Worm (Caenorhabditis elegans) whole organism, mixed stage, embryonic: Measurements from ENCODE around the gene col-150.

Source experiments
- M03D4.4 ChIP-seq: sonication (generic microtip); optimal IDR thresholded peaks from 2 replicates; lab custom pipeline; 2017; ENCODE audit warnings: mild to moderate bottlenecking, missing genetic modification characterization, missing compliant biosample characterization
- bed-3 ChIP-seq: fragments of 200-800 bp; sonication (Bioruptor generic); optimal IDR thresholded peaks from 3 replicates; lab custom pipeline; 2018; ENCODE audit warnings: mild to moderate bottlenecking, missing genetic modification characterization, moderate library complexity, missing compliant biosample characterization
- blmp-1 ChIP-seq: fragments of 150-350 bp; optimal IDR thresholded peaks from 2 replicates; lab custom pipeline; 2014; ENCODE audit warnings: missing biosample characterization, missing genetic modification characterization
- ceh-39 ChIP-seq: fragments of 150-350 bp; optimal IDR thresholded peaks from 2 replicates; lab custom pipeline; 2014; ENCODE audit warnings: missing biosample characterization, missing genetic modification characterization
- ceh-43 ChIP-seq: fragments of 200-800 bp; sonication (Bioruptor generic); optimal IDR thresholded peaks from 2 replicates; lab custom pipeline; 2018; ENCODE audit warnings: mild to moderate bottlenecking, missing genetic modification characterization, moderate library complexity, missing compliant biosample characterization
- ces-1 ChIP-seq: fragments of 150-350 bp; optimal IDR thresholded peaks from 2 replicates; lab custom pipeline; 2014; ENCODE audit warnings: missing biosample characterization, missing genetic modification reagents, missing genetic modification characterization
- drap-1 ChIP-seq: fragments of 200-800 bp; sonication (Bioruptor generic); optimal IDR thresholded peaks from 3 replicates; lab custom pipeline; 2018; ENCODE audit warnings: mild to moderate bottlenecking, missing genetic modification characterization, missing compliant biosample characterization
- elt-1 ChIP-seq: sonication (generic microtip); optimal IDR thresholded peaks from 2 replicates; lab custom pipeline; 2017; ENCODE audit warnings: missing genetic modification characterization, mild to moderate bottlenecking, missing compliant biosample characterization, antibody characterized with exemption, moderate library complexity, borderline replicate concordance; ENCODE audit not compliant: insufficient read depth
- elt-3 ChIP-seq: fragments of 150-350 bp; optimal IDR thresholded peaks from 2 replicates; lab custom pipeline; 2014; ENCODE audit warnings: missing biosample characterization, missing genetic modification characterization
- flh-1 ChIP-seq: fragments of 200-800 bp; sonication (Bioruptor generic); optimal IDR thresholded peaks from 2 replicates; lab custom pipeline; 2018; ENCODE audit warnings: mild to moderate bottlenecking, missing genetic modification characterization, moderate library complexity, missing compliant biosample characterization
- ham-2 ChIP-seq: fragments of 200-800 bp; sonication (Bioruptor generic); optimal IDR thresholded peaks from 2 replicates; lab custom pipeline; 2018; ENCODE audit warnings: mild to moderate bottlenecking, missing genetic modification characterization, missing compliant biosample characterization
- hlh-1 ChIP-seq: fragments of 150-350 bp; optimal IDR thresholded peaks from 2 replicates; lab custom pipeline; 2014; ENCODE audit warnings: missing biosample characterization, missing genetic modification reagents, missing genetic modification characterization
- lin-13 ChIP-seq: fragments of 150-350 bp; optimal IDR thresholded peaks from 2 replicates; lab custom pipeline; 2014; ENCODE audit warnings: missing biosample characterization, missing genetic modification characterization
- lin-32 ChIP-seq: fragments of 200-800 bp; sonication (Bioruptor generic); optimal IDR thresholded peaks from 2 replicates; lab custom pipeline; 2018; ENCODE audit warnings: mild to moderate bottlenecking, missing genetic modification characterization, missing compliant biosample characterization
- lsy-2 ChIP-seq: fragments of 150-350 bp; optimal IDR thresholded peaks from 2 replicates; lab custom pipeline; 2014; ENCODE audit warnings: missing biosample characterization, missing genetic modification characterization
- mab-5 ChIP-seq: fragments of 150-350 bp; optimal IDR thresholded peaks from 2 replicates; lab custom pipeline; 2014; ENCODE audit warnings: missing biosample characterization, missing genetic modification characterization
- mep-1 ChIP-seq: fragments of 150-350 bp; optimal IDR thresholded peaks from 2 replicates; lab custom pipeline; 2017; ENCODE audit warnings: missing biosample characterization, missing genetic modification reagents, missing genetic modification characterization, inconsistent platforms
- mls-2 ChIP-seq: sonication (generic microtip); optimal IDR thresholded peaks from 2 replicates; lab custom pipeline; 2016; ENCODE audit warnings: mild to moderate bottlenecking, missing genetic modification characterization, moderate library complexity, missing compliant biosample characterization
- nhr-2 ChIP-seq: fragments of 150-350 bp; optimal IDR thresholded peaks from 2 replicates; lab custom pipeline; 2014; ENCODE audit warnings: missing biosample characterization, missing genetic modification characterization
- nhr-237 ChIP-seq: fragments of 150-350 bp; optimal IDR thresholded peaks from 2 replicates; lab custom pipeline; 2014; ENCODE audit warnings: missing biosample characterization, missing genetic modification characterization
- nhr-28 ChIP-seq: fragments of 150-350 bp; optimal IDR thresholded peaks from 2 replicates; lab custom pipeline; 2014; ENCODE audit warnings: missing biosample characterization, missing genetic modification characterization
- sem-2 ChIP-seq: fragments of 200-800 bp; sonication (Bioruptor generic); optimal IDR thresholded peaks from 2 replicates; lab custom pipeline; 2018; ENCODE audit warnings: mild to moderate bottlenecking, missing genetic modification characterization, missing compliant biosample characterization
- snpc-4 ChIP-seq: fragments of 150-350 bp; optimal IDR thresholded peaks from 2 replicates; lab custom pipeline; 2014; ENCODE audit warnings: missing biosample characterization, missing genetic modification characterization
- sptf-1 ChIP-seq: sonication (generic microtip); optimal IDR thresholded peaks from 2 replicates; lab custom pipeline; 2017; ENCODE audit warnings: mild to moderate bottlenecking, missing genetic modification characterization, moderate library complexity, missing compliant biosample characterization
- tbx-8 ChIP-seq: fragments of 200-800 bp; sonication (Bioruptor generic); optimal IDR thresholded peaks from 2 replicates; lab custom pipeline; 2018; ENCODE audit warnings: mild to moderate bottlenecking, missing genetic modification characterization, moderate library complexity, missing compliant biosample characterization
- unc-120 ChIP-seq: sonication (generic microtip); optimal IDR thresholded peaks from 2 replicates; lab custom pipeline; 2017; ENCODE audit warnings: missing genetic modification characterization, missing compliant biosample characterization; ENCODE audit not compliant: poor library complexity, severe bottlenecking
- unc-39 ChIP-seq: fragments of 150-350 bp; optimal IDR thresholded peaks from 2 replicates; lab custom pipeline; 2014; ENCODE audit warnings: missing biosample characterization, missing genetic modification characterization
- unc-62 ChIP-seq: fragments of 150-350 bp; optimal IDR thresholded peaks from 2 replicates; lab custom pipeline; 2014; ENCODE audit warnings: missing biosample characterization, missing genetic modification reagents, missing genetic modification characterization
- zip-8 ChIP-seq: fragments of 150-350 bp; optimal IDR thresholded peaks from 2 replicates; lab custom pipeline; 2014; ENCODE audit warnings: missing biosample characterization, missing genetic modification characterization

The col-150 gene

DNA sequence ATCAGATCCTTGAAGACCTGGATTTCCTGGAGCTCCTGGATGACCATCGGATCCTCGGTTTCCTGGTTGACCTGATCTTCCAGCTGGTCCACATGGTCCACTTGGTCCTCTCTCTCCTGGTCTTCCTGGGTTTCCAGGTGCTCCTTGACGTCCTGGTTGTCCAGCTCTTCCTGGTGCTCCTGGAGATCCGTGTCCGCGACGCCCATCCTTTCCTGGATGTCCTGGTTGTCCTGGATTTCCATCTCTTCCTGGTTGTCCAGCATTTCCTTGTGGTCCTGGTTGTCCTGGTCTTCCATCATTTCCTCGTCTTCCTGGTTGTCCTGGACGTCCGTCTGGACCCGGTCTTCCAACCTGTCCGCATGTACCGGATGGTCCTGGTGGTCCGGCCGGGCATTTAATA, 2.6 kb downstream of the col-150 start:
- TF ChIP-seq hlh-1 (tag; lab: Kevin White, UChicago) (no peak), unc-120 (tag; lab: Kevin White, UChicago) (no peak), snpc-4 (tag; lab: Kevin White, UChicago) (no peak), elt-1 (tag; lab: Kevin White, UChicago) (no peak), nhr-237 (tag; lab: Kevin White, UChicago) (no peak), elt-3 (no peak), sptf-1 (tag; lab: Kevin White, UChicago) (no peak), drap-1 (GFP tag; lab: Kevin White, UChicago) (no peak), sem-2 (GFP tag; lab: Kevin White, UChicago) (no peak), ham-2 (GFP tag; lab: Kevin White, UChicago) (no peak), unc-39 (tag; lab: Kevin White, UChicago) (no peak)

DNA sequence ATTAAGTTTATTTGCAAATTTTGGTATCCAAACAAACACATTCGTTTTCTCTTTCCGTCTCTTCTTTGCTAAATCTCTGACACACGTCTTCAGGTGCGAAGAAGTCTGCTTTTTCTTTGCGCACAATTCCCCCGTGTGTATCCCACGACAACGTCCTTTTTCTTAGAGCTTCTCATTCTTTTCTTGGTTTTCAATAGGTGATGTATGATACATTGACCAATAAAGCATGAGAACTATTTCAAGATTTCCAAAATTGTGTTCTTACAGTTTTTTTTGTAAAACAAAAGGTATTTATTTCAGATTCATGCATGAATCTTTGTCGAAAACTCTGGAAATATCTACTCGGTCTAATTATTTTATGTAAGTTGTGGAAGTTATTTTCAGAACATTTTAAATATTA, 4.7 kb downstream of the col-150 start, which contains the start of gene B0024.15:
TSS of gene B0024.15 (plus strand) at position 301 of the 400 bp plus-strand sequence.
- no peak for TF ChIP-seq elt-1 (tag; lab: Kevin White, UChicago)
- TF ChIP-seq, all 35 proteins: peak for 0

DNA sequence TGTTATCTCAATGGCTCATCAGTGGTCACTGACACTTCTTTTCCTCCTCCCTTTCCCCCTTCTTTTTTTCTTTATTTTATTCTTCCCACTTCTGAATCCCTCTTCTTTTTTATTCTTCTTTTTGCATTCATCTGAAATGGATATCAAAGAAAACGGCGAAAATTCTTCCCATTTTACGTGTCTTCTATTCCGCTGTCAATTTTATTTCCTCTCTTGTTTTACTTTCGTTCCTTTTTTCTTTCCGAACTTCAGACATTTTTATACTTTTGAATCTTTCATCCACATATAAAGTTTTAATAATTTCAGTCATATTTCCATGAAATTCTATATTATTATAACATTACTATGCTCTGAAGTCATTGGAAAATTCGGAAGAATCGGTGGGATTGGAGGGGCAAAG, 7.2 kb downstream of the col-150 start, which contains the start of gene B0024.3:
TSS of gene B0024.3 (plus strand) at position 301 of the 400 bp plus-strand sequence.
- TF ChIP-seq bed-3 (GFP tag; lab: Kevin White, UChicago) (no peak), sptf-1 (tag; lab: Kevin White, UChicago) (no peak), M03D4.4 (tag; lab: Kevin White, UChicago) (no peak), mls-2 (tag; lab: Kevin White, UChicago) (no peak), nhr-2 (tag; lab: Kevin White, UChicago) (no peak), elt-1 (tag; lab: Kevin White, UChicago) (no peak), ceh-39 (tag; lab: Kevin White, UChicago) (no peak)
- TF ChIP-seq, all 35 proteins: peak for 0

DNA sequence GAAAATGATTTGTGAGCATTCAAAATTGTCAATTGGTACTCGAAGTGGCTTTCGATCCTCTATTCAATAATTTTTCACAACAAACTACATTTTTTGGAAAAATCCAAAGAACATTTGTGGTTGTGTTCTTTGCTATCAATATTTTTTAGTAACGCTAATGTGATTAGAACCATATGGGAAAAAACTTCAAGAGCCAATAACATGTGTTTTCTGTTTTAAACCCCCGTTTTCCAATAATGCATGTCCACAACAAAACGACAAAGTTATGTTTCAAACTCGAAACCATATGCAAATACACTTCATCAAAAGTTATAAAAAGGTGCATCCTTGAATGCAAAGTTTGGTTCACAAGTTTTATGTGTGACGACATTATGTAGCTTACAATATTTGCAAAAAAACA, 8.6 kb downstream of the col-150 start:
- TF ChIP-seq unc-39 (tag; lab: Kevin White, UChicago): no peak
- no peak for TF ChIP-seq drap-1 (GFP tag; lab: Kevin White, UChicago)
- no peak for TF ChIP-seq ceh-39 (tag; lab: Kevin White, UChicago)
- no peak for TF ChIP-seq blmp-1
- TF ChIP-seq tbx-8 (GFP tag; lab: Kevin White, UChicago): no peak
- no peak for TF ChIP-seq sptf-1 (tag; lab: Kevin White, UChicago)
- TF ChIP-seq nhr-2 (tag; lab: Kevin White, UChicago): no peak
- no peak for TF ChIP-seq mab-5 (tag; lab: Kevin White, UChicago)
- no peak for TF ChIP-seq mep-1 (tag; lab: Kevin White, UChicago)

DNA sequence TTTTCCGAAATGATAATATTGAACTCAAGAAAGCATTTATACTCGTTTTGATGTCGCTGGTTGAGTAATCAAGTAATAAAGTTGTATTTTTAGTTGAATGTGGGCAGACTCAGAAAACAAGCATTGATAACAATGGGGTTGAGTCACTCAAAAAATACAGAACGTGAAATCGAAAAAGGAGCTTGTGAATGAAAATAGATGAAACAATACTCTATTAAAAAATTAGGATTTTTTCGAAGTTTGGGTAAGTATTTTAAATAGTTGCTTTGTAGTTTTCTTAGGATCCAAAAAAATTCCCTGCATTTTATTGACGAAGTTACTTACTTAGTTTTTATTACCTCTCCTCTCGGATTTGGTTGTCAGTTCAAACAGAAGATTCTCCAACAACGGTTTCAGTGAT, 11.0 kb downstream of the col-150 start, which contains the start of gene lys-3:
TSS of gene lys-3 (minus strand) at position 101 of the 400 bp plus-strand sequence.
- no peak for TF ChIP-seq elt-1 (tag; lab: Kevin White, UChicago)
- no peak for TF ChIP-seq mep-1 (tag; lab: Kevin White, UChicago)
- TF ChIP-seq unc-39 (tag; lab: Kevin White, UChicago): no peak
- TF ChIP-seq ham-2 (GFP tag; lab: Kevin White, UChicago): no peak
- TF ChIP-seq blmp-1: no peak
- TF ChIP-seq zip-8 (tag; lab: Kevin White, UChicago): no peak
- no peak for TF ChIP-seq lin-32 (GFP tag; lab: Kevin White, UChicago)
- no peak for TF ChIP-seq tbx-8 (GFP tag; lab: Kevin White, UChicago)
- TF ChIP-seq bed-3 (GFP tag; lab: Kevin White, UChicago): no peak

DNA sequence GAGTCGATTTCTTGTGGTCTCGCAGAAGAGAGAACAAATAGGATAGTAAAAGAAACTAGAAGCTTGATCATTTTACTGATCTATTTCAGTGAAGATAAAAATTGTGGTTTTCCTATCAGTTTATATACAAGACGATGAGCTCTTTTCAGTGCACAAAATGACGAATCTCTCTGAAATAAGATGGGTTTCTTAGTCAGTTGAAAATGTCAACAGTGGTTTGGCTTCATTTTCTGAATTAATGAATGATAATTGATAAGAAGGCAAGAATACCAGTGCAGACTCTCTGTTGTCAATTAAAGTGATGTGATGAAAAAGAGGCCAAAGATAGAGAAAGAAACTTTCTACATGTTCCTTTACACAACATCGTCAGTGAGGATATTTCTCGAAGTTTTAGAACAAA, 13.1 kb downstream of the col-150 start, which contains the start of gene lys-2:
TSS of gene lys-2 (minus strand) at position 101 of the 400 bp plus-strand sequence.
- no peak for TF ChIP-seq unc-62 (GFP tag; lab: Kevin White, UChicago)
- TF ChIP-seq elt-1 (tag; lab: Kevin White, UChicago): no peak
- no peak for TF ChIP-seq elt-3
- no peak for TF ChIP-seq nhr-2 (tag; lab: Kevin White, UChicago)
- no peak for TF ChIP-seq unc-39 (tag; lab: Kevin White, UChicago)
- no peak for TF ChIP-seq lsy-2 (tag; lab: Kevin White, UChicago)
- TF ChIP-seq sptf-1 (tag; lab: Kevin White, UChicago): no peak
- TF ChIP-seq ceh-43 (GFP tag; lab: Kevin White, UChicago): no peak
- TF ChIP-seq M03D4.4 (tag; lab: Kevin White, UChicago): no peak
- no peak for TF ChIP-seq lin-13
- TF ChIP-seq nhr-28 (tag; lab: Kevin White, UChicago): no peak
- TF ChIP-seq unc-120 (tag; lab: Kevin White, UChicago): no peak
- no peak for TF ChIP-seq flh-1
- TF ChIP-seq ces-1: no peak
- no peak for TF ChIP-seq drap-1 (GFP tag; lab: Kevin White, UChicago)
- no peak for TF ChIP-seq mep-1 (tag; lab: Kevin White, UChicago)
- TF ChIP-seq blmp-1: no peak
- no peak for TF ChIP-seq mab-5 (tag; lab: Kevin White, UChicago)
- TF ChIP-seq bed-3 (GFP tag; lab: Kevin White, UChicago): no peak
- no peak for TF ChIP-seq ceh-39 (tag; lab: Kevin White, UChicago)
